Fruit fly (Drosophila melanogaster) S2 (cell line): Measurements from ENCODE around the gene Nup205.

Experiments
- CG8478 ChIP-seq: fragments of >200 bp; optimal IDR thresholded peaks from 2 replicates; lab custom pipeline; 2018
- CTCF ChIP-seq, 2 experiments: fragments of >200 bp; optimal IDR thresholded peaks; 2 replicates each; lab custom pipeline; 2018

DNA sequence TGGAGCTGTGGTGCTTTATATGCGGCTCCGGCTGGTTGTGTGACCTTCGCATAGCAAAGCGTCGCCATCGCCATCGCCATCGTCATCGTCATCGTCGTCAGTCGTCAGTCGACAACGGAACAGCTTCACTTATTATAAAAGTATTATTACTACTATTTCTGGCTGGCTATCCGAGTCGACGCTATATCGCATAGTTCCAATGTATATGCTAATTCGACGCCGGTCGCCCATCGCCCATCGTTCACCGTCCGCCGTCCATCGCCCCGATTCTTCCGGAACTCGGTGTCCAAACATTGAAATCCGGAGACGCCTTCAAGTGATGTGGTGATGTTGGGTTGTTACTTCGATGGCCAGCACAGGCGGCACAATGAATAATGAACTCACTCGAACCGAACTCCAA is 40.1 kb downstream of the Nup205 start:
- TF ChIP-seq CG8478, result no peak
- TF ChIP-seq CTCF (optimal IDR thresholded peaks at IDR 0.05; lab: Kevin White, UChicago), result no peak
